Fruit fly (Drosophila melanogaster) ovary, adult (tissue): ENCODE data around the gene Ir67b.

ENCODE experiments used
- CG17801 ChIP-seq: fragments of 200-800 bp; optimal IDR thresholded peaks from 2 replicates; lab custom pipeline; 2019; ENCODE audit warnings: missing biosample characterization, mild to moderate bottlenecking, missing genetic modification characterization, moderate library complexity; ENCODE audit not compliant: partially characterized antibody

The Ir67b gene

DNA sequence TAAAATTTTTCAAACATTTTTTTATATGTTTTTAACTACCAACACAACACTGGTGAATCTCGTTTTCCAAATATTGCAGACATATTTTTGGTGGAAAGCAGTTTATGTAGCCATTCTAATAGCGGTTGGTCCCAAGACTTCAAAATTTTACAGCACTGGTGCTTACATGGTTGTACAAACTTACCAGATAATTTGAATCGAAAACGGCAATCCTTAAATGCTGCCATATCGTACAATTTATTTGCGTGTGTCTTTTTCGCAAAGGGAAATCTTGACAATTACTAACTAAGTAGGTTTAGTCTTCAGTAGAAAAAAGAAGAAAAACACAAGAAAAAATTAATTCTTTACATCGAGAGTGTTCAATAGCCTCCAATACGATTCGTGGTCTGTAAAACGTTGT lies 19.3 kb downstream of the Ir67b start, which contains the start of gene CG12362:
Gene CG12362 (plus strand): TSS at position 301 of the 400 bp plus-strand sequence.
- no peak for TF ChIP-seq CG17801 (GFP tag; lab: Kevin White, UChicago)

DNA sequence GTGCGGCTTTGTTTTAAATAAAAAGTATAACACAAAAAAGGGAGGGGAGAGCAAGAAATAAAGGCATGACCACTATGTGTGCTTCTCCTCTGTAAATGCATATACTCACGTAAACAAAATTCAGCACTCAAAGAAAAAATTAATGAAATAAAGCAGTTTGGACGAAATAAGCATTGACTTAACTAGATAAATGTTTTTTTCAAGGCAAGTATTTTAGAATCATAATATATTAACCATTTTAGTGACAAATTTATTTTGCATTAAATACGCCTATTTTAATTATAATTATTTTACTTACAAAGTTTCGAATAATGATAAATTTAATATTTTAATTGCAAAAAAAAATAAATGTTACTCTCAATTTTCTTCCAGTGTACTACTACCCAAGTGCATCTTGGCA lies 20.2 kb downstream of the Ir67b start:
- no peak for TF ChIP-seq CG17801 (GFP tag; lab: Kevin White, UChicago)

DNA sequence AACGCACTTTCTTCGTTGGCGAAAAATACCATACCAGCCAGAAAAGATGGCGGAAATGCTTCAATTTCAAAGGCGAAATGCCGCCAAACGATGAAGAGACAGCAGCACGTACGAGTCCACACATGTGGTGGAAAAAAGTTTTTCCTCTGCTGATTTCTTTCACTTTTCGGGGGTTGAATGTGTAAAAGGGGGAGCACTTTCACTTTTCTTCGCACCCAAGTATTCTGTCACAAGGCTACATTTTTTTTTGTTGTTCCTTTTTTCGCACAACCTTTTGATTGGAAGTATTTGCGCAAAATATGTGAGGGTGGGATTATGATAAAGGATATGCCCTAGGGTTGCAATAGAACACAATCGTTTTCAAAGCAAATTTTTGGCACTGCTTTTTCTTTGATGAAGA lies 22.3 kb downstream of the Ir67b start:
- no peak for TF ChIP-seq CG17801 (GFP tag; lab: Kevin White, UChicago)

DNA sequence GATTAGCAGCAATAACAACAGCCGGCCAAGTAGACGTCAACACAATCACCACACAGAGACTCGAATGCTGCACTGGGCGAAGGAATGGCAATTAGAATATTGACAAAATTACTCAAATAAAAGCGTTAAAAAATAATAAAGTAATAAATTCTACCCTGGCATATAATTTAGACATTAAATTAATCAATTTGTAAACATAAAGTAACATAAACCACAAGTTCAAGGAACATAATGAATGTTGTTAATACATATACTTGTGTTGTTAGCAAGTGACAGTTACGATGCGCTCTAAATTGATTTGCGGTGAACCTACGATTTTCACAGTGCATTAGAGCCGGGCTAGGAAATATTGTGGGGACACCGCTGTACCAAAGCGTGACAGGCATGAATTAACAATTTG lies 24.0 kb downstream of the Ir67b start:
- TF ChIP-seq CG17801 (GFP tag; lab: Kevin White, UChicago), result no peak

DNA sequence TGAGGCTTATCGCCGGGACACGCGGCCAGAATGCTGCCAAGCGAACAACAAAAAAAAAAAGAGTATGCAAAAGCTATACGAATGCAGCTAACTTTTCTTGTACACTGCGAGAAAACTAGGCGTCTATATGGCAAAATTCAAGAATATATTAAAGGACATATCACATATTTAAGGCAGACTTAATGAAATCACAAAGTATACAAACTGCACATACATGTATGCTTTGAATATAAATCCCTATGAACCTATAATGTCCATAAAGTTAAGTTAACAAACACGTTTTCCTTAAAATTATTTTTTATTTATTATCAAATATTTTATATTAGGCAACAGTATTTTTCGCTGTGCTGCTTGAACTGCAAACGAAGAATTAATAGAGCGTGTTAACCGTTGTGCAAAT lies 33.1 kb downstream of the Ir67b start:
- no peak for TF ChIP-seq CG17801 (GFP tag; lab: Kevin White, UChicago)

DNA sequence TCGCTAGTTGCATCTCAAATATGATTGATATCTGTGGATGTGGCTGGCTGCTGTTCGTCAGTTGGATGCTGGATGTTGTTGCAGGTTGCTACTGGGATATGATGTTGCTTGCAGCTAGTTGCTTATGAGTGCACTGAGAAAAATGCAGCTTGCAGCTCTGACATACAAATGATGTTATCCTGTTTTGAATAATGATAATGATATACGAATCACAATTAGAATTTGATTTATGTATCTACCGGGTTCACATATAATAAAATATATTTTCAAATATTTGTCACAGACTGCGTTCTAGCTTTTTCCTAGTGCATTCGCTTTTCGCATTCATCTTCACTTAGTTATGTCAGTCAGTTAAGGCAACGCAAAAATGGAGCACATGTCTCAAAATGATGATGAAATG lies 35.3 kb downstream of the Ir67b start:
- no peak for TF ChIP-seq CG17801 (GFP tag; lab: Kevin White, UChicago)

DNA sequence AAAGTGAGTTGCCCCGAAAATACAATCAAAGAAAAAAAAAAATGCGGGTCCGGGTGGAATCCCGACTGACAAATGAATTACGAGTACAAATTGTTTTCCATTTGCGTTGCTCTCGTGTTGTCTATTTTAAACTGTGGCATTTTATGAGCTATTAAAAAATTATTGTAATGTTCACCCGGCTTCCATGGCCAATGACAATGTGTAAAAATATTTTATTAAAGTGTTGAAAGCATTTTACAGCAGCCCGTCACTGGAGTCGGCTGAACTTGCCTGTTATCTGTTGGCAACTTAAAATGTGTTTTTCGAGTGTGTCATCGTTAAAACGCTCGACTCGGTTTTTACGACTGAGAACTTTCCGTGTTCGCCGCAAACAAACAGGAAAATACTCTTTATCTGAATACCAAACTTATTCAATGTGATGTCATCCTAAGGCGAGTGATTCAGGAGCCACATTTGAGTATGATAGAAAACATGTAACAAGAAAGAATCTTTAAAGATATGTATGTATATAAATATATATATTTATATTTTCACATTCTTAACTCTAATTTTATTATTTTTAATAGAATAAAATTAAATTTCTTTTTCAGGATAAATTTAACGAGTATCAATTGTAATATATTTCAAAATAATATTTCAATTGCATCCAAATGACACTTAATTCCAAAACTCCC lies 39.1 kb downstream of the Ir67b start:
- TF ChIP-seq CG17801 (GFP tag; lab: Kevin White, UChicago), result no peak

DNA sequence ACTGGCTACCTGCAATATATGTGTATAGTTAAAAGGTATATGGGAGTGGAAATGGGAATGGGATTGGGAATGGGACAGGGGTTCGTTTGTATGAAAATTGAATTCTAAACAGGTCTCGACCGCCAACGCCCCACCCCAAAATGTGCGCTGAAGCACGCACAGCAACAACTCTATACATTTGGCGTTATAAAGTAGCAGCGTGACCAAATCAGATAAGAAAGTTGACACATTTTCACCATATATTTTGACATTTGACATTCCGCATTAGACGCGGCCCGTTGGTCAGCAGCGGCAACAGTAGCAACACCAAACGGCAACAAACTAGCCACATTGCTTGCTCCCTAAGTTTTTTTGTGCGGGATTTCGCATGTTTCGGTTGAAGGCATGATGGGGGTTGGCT lies 39.7 kb downstream of the Ir67b start:
- TF ChIP-seq CG17801 (GFP tag; lab: Kevin White, UChicago), result no peak

DNA sequence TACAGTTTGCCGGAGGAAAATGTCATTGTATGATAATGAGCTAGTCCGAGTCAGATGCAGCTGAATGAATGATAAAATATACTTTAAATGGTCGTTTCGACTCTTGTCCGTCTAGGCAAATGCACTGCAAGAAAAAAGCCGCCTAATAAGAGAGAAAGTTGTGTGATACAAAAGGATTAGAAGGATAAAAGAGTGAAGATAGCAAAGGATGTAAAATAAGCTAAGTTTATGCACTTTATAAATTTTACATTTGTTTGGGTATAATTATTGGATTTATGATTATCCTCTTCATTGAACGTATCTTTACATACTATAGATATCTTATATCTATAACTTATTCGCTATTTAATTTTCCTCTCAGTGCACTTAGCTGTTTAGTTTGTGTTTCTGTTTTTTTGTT lies 40.8 kb downstream of the Ir67b start:
- no peak for TF ChIP-seq CG17801 (GFP tag; lab: Kevin White, UChicago)

DNA sequence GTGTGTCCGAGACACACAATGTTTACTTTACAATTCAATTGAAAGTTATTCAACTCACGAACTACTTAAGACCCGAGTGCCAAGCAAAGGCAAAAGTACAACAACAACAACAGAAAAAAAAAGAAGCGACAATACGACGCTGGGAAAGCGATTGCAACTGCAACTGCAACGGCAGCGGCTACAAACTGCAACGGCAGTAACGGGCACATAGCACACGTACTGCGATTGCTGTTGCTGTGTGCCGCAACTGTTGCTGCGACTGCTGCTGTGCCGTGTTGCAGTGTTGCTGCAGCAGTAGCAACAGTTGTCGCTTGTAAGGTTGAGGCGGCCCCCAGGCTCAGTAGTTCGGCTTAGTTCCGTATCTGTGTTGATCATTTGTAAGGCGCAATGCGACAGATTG lies 41.9 kb downstream of the Ir67b start:
- TF ChIP-seq CG17801 (GFP tag; lab: Kevin White, UChicago), result no peak

DNA sequence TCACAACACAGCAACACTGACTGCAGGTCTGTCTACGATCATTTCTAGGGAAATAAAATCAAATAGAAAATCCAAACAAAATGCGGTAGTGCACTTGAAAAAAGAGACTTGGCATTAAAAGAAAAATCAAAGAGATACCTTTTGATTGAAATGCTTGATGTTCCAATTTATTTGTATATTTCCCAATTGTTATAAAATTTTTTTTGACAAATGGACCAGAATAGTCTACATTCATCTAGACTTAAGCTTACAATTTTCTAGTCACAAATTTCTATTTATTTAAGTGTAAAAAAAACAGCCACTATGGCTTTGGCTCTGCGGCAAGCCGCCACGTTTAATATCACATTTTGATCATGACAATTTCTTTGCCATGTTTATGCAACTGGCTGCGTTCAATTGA lies 42.6 kb downstream of the Ir67b start:
- no peak for TF ChIP-seq CG17801 (GFP tag; lab: Kevin White, UChicago)

DNA sequence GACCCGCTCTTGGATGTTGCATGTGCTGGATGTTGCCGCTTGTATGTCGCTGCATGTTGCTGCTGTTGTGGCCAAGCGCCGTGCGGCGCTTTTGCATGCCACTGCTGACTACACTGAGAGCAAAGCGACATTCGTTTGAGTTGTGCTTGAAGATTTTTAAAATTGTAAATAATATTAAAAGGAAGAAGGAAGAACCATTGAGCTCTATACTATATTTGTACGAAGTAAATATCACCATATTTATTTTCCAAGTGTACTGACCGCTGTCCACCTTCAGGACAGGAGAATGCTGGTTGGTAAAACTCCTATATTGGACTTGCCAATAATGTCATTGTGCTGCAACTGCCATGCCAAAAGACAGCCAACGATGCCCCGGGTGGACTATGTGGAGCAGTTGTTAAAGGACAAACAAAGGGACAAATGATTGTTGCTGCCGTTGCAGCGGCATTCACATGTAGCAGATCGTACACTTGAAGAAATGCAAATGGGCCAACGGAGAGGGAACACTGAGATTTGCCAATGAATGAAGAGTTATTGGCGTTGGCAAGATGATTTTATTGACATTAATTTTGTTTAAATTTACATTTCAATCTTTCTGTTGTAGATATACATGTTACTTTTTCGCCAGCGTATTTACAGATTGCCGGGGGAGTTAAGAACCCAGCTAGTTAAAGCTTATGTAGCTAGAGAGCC lies 44.4 kb downstream of the Ir67b start:
- no peak for TF ChIP-seq CG17801 (GFP tag; lab: Kevin White, UChicago)

DNA sequence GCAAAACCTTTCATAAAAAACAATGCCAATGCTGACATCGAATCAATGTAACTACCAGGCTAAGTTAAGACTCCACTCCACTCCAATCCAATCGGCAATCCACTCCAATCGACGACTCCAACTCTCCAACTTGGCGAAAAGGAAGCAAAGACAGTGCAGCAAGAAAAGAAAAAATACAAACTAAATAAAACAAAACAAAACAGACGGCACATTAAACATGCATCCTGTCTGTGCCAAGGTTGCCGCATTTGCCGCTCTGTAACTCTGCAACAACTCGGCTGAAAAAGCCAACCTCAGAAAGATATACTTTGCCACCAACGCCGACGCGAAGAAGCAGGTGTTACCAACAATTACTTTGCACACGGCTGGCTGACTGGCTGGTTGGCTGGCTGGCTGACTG lies 45.2 kb downstream of the Ir67b start:
- TF ChIP-seq CG17801 (GFP tag; lab: Kevin White, UChicago), result no peak

DNA sequence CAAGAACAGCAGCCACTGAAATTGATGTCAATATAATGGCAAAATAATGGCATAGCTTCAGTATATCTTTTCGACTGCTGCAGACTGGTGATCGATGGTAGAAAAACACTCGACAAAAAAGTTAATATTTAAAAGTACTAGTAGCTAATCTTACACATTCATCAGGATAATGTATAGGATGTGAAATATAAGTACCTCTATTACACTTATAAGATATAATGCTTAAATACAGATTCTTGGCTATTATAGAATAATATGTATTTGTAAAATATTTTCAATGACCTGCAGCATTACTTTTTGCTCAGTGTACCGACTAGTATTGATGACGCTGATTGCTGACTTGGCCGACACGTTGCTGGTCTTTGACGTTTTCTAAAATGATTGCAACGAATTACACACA lies 45.6 kb downstream of the Ir67b start:
- TF ChIP-seq CG17801 (GFP tag; lab: Kevin White, UChicago), result no peak

DNA sequence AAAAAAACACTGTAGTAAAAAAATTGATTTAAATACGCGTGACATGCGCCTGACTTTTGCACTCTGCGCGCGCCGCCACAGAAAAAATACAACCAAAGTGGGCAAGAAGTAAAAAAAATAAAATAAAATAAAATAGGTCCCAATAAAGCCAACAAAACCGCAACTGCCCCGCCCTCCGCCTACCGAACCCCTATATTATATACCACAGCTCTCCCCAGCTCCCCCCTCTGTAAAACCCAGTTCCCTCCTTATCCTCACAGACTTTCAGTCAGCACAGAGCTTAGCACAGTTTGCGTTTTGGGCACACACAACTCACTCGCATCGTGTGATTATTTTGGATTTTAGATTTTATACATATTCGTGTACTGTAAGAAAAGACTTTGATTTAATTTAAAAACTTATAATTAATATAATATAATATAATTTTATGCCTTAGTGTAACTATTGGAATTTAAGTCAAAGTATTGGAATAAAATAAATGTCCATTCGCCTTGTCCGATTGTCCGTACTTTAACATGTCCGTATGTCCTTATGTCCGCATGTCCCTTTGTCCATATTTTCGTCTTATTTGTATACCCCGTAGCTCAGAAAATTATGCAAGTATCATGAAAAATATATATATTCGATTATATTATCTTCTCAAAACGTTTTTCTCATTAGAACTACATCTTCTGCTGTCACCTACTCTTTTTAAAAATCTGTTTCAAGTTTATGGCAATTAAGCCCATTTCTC lies 46.9 kb downstream of the Ir67b start:
- no peak for TF ChIP-seq CG17801 (GFP tag; lab: Kevin White, UChicago)

DNA sequence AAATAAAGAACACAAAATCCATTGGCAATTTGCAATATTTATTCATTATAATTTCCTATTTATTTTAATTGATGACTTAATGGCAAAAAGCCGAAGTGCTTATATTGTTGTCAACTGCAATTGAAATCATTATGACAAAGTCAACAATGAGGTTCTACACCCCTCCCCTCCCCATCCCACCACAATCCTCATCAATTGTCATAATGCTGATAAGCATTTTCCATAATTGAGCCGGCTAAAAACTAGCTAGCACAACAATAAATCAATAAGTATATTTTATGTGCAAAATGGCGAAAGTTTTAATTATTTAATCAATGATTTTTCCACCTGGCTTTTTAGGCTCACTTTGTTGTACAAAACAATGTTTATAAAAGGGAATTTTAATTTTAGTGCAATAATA lies 48.9 kb downstream of the Ir67b start:
- TF ChIP-seq CG17801 (GFP tag; lab: Kevin White, UChicago), result no peak
